Worm (Caenorhabditis elegans) whole organism, L4/young adult: ENCODE results near the gene sws-1.

Experiments
- dao-5 ChIP-seq: sonication (generic microtip); optimal IDR thresholded peaks from 2 replicates; lab custom pipeline; 2016; ENCODE audit warnings: missing genotype, missing genetic modification characterization, moderate library complexity, missing compliant biosample characterization
- him-1 ChIP-seq: sonication (generic microtip); optimal IDR thresholded peaks from 2 replicates; lab custom pipeline; 2016; ENCODE audit warnings: missing genotype, missing genetic modification reagents, missing genetic modification characterization, missing compliant biosample characterization

- TF ChIP-seq dao-5 (no peak), him-1 (tag; lab: Kevin White, UChicago) (no peak)
Observed at ce11 chrV:18976539-18976938, 4.7 kb downstream of the sws-1 start.
